Fruit fly (Drosophila melanogaster) whole organism, prepupa: ENCODE data around the gene Trs20.

ENCODE experiments used
- Blimp-1 ChIP-seq: fragments of 200-800 bp; sonication (Bioruptor generic); optimal IDR thresholded peaks from 3 replicates; lab custom pipeline; 2017; ENCODE audit warnings: missing biosample characterization, missing genetic modification characterization, mild to moderate bottlenecking, moderate library complexity, missing genetic modification reagents
- CG6276 ChIP-seq: fragments of 200-800 bp; sonication (Bioruptor generic); optimal IDR thresholded peaks from 2 replicates; lab custom pipeline; 2017; ENCODE audit warnings: missing biosample characterization, mild to moderate bottlenecking, missing genetic modification characterization
- Eip78C ChIP-seq: fragments of 200-800 bp; sonication (Bioruptor generic); peaks from one replicate; lab custom pipeline; 2016; ENCODE audit warnings: missing biosample characterization, missing genetic modification characterization

DNA sequence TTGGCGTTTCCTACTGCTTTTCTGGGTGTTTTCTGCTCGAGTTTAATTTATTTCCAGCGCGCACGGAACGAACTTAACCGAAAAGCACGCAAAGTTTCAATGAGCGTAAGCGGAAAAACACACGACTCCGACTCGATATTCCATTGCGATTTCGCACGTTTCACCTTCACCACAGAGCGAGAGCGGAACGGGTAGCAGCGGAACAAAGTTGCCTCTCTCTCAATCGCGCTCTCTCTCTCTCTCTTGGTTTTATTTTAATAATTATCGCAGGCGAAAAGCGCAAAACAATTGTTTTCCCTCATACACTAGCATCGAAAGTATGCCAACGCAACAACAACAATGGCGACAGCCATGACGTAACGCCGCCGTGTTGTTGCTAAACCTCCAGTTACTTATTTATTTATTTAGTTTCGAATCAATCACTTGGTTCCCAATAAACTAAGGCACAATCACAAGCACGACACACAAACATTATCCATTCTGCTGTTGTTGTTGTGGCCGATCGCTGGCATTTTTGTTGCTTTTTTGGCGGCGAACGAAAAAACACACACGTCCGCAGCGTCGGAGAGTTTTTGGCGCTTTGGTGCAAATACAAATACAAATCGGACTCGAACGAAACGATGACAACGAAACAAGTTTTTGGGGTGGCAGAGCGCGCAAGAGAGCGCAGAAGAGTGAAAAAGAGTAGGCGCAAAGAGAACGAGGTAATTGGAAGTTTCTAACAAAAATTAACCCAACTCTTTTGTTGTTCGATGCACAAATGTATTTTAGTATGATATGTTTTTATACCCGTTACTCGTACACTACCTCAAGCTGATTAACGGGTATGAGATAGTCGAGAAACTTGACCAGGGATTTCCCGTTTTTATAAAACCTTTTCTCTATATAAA lies 33.0 kb upstream of the Trs20 start, which contains the start of gene CG5151:
- peak; percentile 79 for TF ChIP-seq Eip78C (GFP tag; lab: Kevin White, UChicago)
- peak; percentile 8 for TF ChIP-seq Blimp-1 (GFP tag; lab: Kevin White, UChicago)
- peak; percentile 59 for TF ChIP-seq CG6276 (GFP tag; lab: Kevin White, UChicago)
